Fruit fly (Drosophila melanogaster) whole organism, adult: ENCODE data around the gene Wdr59.

Experiments used
- CG12768 ChIP-seq: fragments of 200-800 bp; sonication (Bioruptor generic); optimal IDR thresholded peaks from 2 replicates; lab custom pipeline; 2017; ENCODE audit warnings: missing biosample characterization, missing genetic modification characterization, mild to moderate bottlenecking, moderate library complexity, missing genetic modification reagents
- CG14711 ChIP-seq: fragments of 200-800 bp; sonication (Bioruptor generic); optimal IDR thresholded peaks from 2 replicates; lab custom pipeline; 2018; ENCODE audit warnings: missing biosample characterization, mild to moderate bottlenecking, missing genetic modification characterization, moderate library complexity
- CG1620 ChIP-seq: fragments of 200-800 bp; sonication (Bioruptor generic); optimal IDR thresholded peaks from 2 replicates; lab custom pipeline; 2016; ENCODE audit warnings: missing biosample characterization, missing genetic modification characterization
- CG33017 ChIP-seq: fragments of 200-800 bp; sonication (Bioruptor generic); optimal IDR thresholded peaks from 2 replicates; lab custom pipeline; 2018; ENCODE audit warnings: missing biosample characterization, mild to moderate bottlenecking, missing genetic modification characterization, moderate library complexity
- CG7101 ChIP-seq: fragments of 200-800 bp; sonication (Bioruptor generic); optimal IDR thresholded peaks from 2 replicates; lab custom pipeline; 2018; ENCODE audit warnings: missing biosample characterization, mild to moderate bottlenecking, missing genetic modification characterization, moderate library complexity
- Crg-1 ChIP-seq: fragments of 200-800 bp; sonication (Bioruptor generic); optimal IDR thresholded peaks from 2 replicates; lab custom pipeline; 2016; ENCODE audit warnings: missing biosample characterization, missing genetic modification characterization
- bab1 ChIP-seq: fragments of 200-800 bp; sonication (Bioruptor generic); optimal IDR thresholded peaks from 3 replicates; lab custom pipeline; 2019; ENCODE audit warnings: missing biosample characterization, mild to moderate bottlenecking, missing genetic modification characterization, moderate library complexity
- kay ChIP-seq: fragments of 200-800 bp; sonication (Bioruptor generic); peaks from one replicate; lab custom pipeline; 2016; ENCODE audit warnings: missing biosample characterization, missing genetic modification characterization, borderline replicate concordance
- pad ChIP-seq: fragments of 200-800 bp; sonication (Bioruptor generic); optimal IDR thresholded peaks from 3 replicates; lab custom pipeline; 2017; ENCODE audit warnings: missing biosample characterization, missing genetic modification characterization, mild to moderate bottlenecking, moderate library complexity, missing genetic modification reagents

DNA sequence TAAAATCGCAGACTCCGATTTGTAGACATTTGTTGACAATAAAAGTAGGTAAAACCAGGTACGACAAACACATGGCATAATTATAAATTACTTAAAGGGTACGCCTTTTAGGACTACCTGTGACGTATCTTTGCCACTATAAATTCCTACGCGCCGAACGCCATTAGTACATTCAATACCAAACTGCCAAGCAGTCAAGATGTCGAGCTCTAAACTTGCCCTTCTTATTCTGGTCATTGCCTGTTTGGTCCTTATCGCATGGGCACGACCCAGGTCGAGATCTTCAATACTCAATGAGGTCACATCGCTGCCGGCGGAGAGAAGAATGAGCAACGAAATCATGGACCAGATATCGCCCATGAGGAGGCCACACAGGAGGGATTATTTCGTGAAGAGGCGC is 20.4 kb upstream of the Wdr59 start, which contains the start of gene CG14915:
- TF ChIP-seq CG7101 (no peak), CG1620 (GFP tag; lab: Kevin White, UChicago) (no peak), CG12768 (GFP tag; lab: Kevin White, UChicago) (no peak), bab1 (GFP tag; lab: Kevin White, UChicago) (no peak), CG14711 (tag; lab: Kevin White, UChicago) (no peak), CG33017 (tag; lab: Kevin White, UChicago) (no peak), kay (GFP tag; lab: Kevin White, UChicago) (no peak), Crg-1 (GFP tag; lab: Kevin White, UChicago) (no peak), pad (GFP tag; lab: Kevin White, UChicago) (no peak)
